Worm (Caenorhabditis elegans) whole organism, early embryonic: ENCODE results near the gene Y47D7A.11.

ENCODE experiments used
- B0310.2 ChIP-seq: sonication (generic microtip); optimal IDR thresholded peaks from 2 replicates; lab custom pipeline; 2016; ENCODE audit warnings: mild to moderate bottlenecking, missing genetic modification characterization, missing compliant biosample characterization
- F13C5.2 ChIP-seq: sonication (generic microtip); optimal IDR thresholded peaks from 2 replicates; lab custom pipeline; 2017; ENCODE audit warnings: mild to moderate bottlenecking, missing genetic modification characterization, inconsistent platforms, missing compliant biosample characterization
- ama-1 ChIP-seq: fragments of 150-350 bp; optimal IDR thresholded peaks from 2 replicates; lab custom pipeline; 2014
- ceh-13 ChIP-seq: fragments of 200-800 bp; sonication (Bioruptor generic); optimal IDR thresholded peaks from 2 replicates; lab custom pipeline; 2018; ENCODE audit warnings: mild to moderate bottlenecking, missing genetic modification characterization, missing compliant biosample characterization
- ceh-36 ChIP-seq: sonication (generic microtip); optimal IDR thresholded peaks from 2 replicates; lab custom pipeline; 2016; ENCODE audit warnings: missing genetic modification characterization, inconsistent platforms, missing compliant biosample characterization
- ets-7 ChIP-seq: sonication (generic microtip); optimal IDR thresholded peaks from 2 replicates; lab custom pipeline; 2016; ENCODE audit warnings: missing genotype, missing genetic modification characterization, missing compliant biosample characterization
- flt-1 ChIP-seq: fragments of 200-800 bp; sonication (Bioruptor generic); IDR thresholded peaks from 2 replicates; pipeline ENCODE4 v1.3.6; 2022; ENCODE audit warnings: missing genetic modification characterization, missing compliant biosample characterization
- hmbx-1 ChIP-seq: sonication (generic microtip); optimal IDR thresholded peaks from 2 replicates; lab custom pipeline; 2016; ENCODE audit warnings: mild to moderate bottlenecking, missing genetic modification characterization, missing compliant biosample characterization
- hnd-1 ChIP-seq: sonication (generic microtip); optimal IDR thresholded peaks from 2 replicates; lab custom pipeline; 2016; ENCODE audit warnings: missing genetic modification characterization, missing compliant biosample characterization
- pes-1 ChIP-seq: fragments of 200-800 bp; sonication (Bioruptor generic); IDR thresholded peaks from 2 replicates; pipeline ENCODE4 v1.3.6; 2022; ENCODE audit warnings: missing genetic modification reagents, missing genetic modification characterization, missing compliant biosample characterization
- scrt-1 ChIP-seq: fragments of 200-800 bp; sonication (Bioruptor generic); IDR thresholded peaks from 2 replicates; pipeline ENCODE4 v1.3.6; 2022; ENCODE audit warnings: missing genetic modification characterization, missing compliant biosample characterization
- sea-1 ChIP-seq: fragments of 200-800 bp; sonication (Bioruptor generic); conservative IDR thresholded peaks from 2 replicates; pipeline ENCODE4 v1.3.6; 2022; ENCODE audit warnings: missing genetic modification characterization, missing compliant biosample characterization
- tbx-37 ChIP-seq: fragments of 200-800 bp; sonication (Bioruptor generic); conservative IDR thresholded peaks from 2 replicates; pipeline ENCODE4 v1.3.6; 2022; ENCODE audit warnings: missing genetic modification reagents, missing genetic modification characterization, missing compliant biosample characterization
- tra-4 ChIP-seq: sonication (generic microtip); optimal IDR thresholded peaks from 2 replicates; lab custom pipeline; 2017; ENCODE audit warnings: missing genetic modification characterization, missing compliant biosample characterization

ce11 chrV:4450523-4451089, 22.5 kb upstream of the Y47D7A.11 start, which contains the start of gene rft-2:
- no peak for TF ChIP-seq hmbx-1
- no peak for TF ChIP-seq flt-1 (GFP tag; lab: Robert Waterston, UW)
- no peak for TF ChIP-seq ceh-13 (GFP tag; lab: Kevin White, UChicago)
- no peak for TF ChIP-seq ama-1
- no peak for TF ChIP-seq hnd-1 (tag; lab: Kevin White, UChicago)
- no peak for TF ChIP-seq B0310.2 (tag; lab: Kevin White, UChicago)
- TF ChIP-seq sea-1 (GFP tag; lab: Robert Waterston, UW), result no peak
- TF ChIP-seq tbx-37 (GFP tag; lab: Robert Waterston, UW), result no peak
- TF ChIP-seq pes-1 (GFP tag; lab: Robert Waterston, UW), result no peak
- no peak for TF ChIP-seq scrt-1 (GFP tag; lab: Robert Waterston, UW)
- peak; percentile 59 for TF ChIP-seq F13C5.2 (tag; lab: Kevin White, UChicago)
- no peak for TF ChIP-seq ceh-36 (tag; lab: Kevin White, UChicago)
- no peak for TF ChIP-seq ets-7 (tag; lab: Kevin White, UChicago)
- TF ChIP-seq tra-4, result no peak
